Worm (Caenorhabditis elegans): ENCODE data around the gene C32B5.15.

DNA sequence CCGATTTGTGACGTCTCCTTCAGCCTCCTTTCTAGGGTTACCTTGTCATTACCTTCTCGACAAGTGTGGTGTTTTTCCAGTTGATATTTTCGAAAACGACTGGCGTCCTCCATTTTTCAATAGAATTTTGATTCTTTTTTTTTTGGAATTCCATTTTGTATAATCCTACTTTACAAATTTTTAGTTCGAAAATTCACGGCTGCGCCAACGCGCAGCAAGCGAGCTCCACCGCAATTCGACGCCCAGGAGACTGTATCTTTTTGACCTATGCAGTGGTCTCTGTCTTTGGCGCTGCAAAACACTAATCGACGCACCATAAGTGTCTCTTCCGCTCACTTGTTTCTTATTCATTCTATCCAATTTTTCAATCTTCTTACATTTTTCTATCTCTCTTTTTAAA is 18.6 kb upstream of the C32B5.15 start, which contains the start of gene fbxc-42:
- TF ChIP-seq unc-39 (tag; optimal IDR thresholded peaks at IDR 0.05) (no peak), nhr-28 (tag; optimal IDR thresholded peaks at IDR 0.05) (no peak), ceh-39 (tag; optimal IDR thresholded peaks at IDR 0.05) (no peak), hlh-1 (tag; optimal IDR thresholded peaks at IDR 0.05) (no peak)

Data from whole organism, mixed stage, embryonic.